Fruit fly (Drosophila melanogaster) S2 (cell line): ENCODE measurements around the gene Stat92E.

Experiments
- CG8478 ChIP-seq: fragments of >200 bp; optimal IDR thresholded peaks from 2 replicates; lab custom pipeline; 2018
- CTCF ChIP-seq, 2 experiments: fragments of >200 bp; optimal IDR thresholded peaks; 2 replicates each; lab custom pipeline; 2018

- TF ChIP-seq CG8478 (lab: Kevin White, UChicago) (no peak), CTCF (optimal IDR thresholded peaks at IDR 0.05; lab: Kevin White, UChicago) (no peak)
Measured at dm6 chr3R:20557114-20557414, 5.0 kb upstream of the Stat92E start.
